Worm (Caenorhabditis elegans) whole organism, mixed stage, embryonic: ENCODE measurements around the gene F54H5.3.

ENCODE experiments used
- lsy-2 ChIP-seq: fragments of 150-350 bp; optimal IDR thresholded peaks from 2 replicates; lab custom pipeline; 2014; ENCODE audit warnings: missing biosample characterization, missing genetic modification characterization
- nhr-237 ChIP-seq: fragments of 150-350 bp; optimal IDR thresholded peaks from 2 replicates; lab custom pipeline; 2014; ENCODE audit warnings: missing biosample characterization, missing genetic modification characterization
- pha-4 ChIP-seq: fragments of 150-350 bp; optimal IDR thresholded peaks from 2 replicates; lab custom pipeline; 2018; ENCODE audit warnings: missing biosample characterization, missing genetic modification reagents, missing genetic modification characterization
- sem-2 ChIP-seq: fragments of 200-800 bp; sonication (Bioruptor generic); optimal IDR thresholded peaks from 2 replicates; lab custom pipeline; 2018; ENCODE audit warnings: mild to moderate bottlenecking, missing genetic modification characterization, missing compliant biosample characterization

- TF ChIP-seq lsy-2 (tag; lab: Kevin White, UChicago) (no peak), sem-2 (GFP tag; lab: Kevin White, UChicago) (no peak), pha-4 (tag; lab: Kevin White, UChicago) (no peak), nhr-237 (tag; lab: Kevin White, UChicago) (no peak)
Observed at ce11 chrII:6608626-6609025, 13.4 kb upstream of the F54H5.3 start.
